Fruit fly (Drosophila melanogaster) whole organism: Measurements from ENCODE around the gene Tep2.
"Not testable (repeated sequence)": the region's sequence is repeated elsewhere in the genome, so short reads cannot be mapped to it uniquely, and the experiment has no call there.

Experiments
- CG8478 ChIP-seq: fragments of >200 bp; optimal IDR thresholded peaks from 2 replicates; lab custom pipeline; 2018; ENCODE audit warnings: inconsistent platforms
- Dll ChIP-seq: fragments of >200 bp; optimal IDR thresholded peaks from 2 replicates; lab custom pipeline; 2017
- EcR ChIP-seq, 2 experiments: fragments of >200 bp; optimal IDR thresholded peaks; 2 replicates each; lab custom pipeline; 2017; ENCODE audit warnings: missing biosample characterization in 2 of 2, missing genetic modification characterization in 2 of 2, missing genetic modification reagents in 2 of 2
- pan ChIP-seq: fragments of >200 bp; optimal IDR thresholded peaks from 2 replicates; lab custom pipeline; 2017
- psq ChIP-seq: fragments of >200 bp; optimal IDR thresholded peaks from 2 replicates; lab custom pipeline; 2017
- usp ChIP-seq: fragments of >200 bp; optimal IDR thresholded peaks from 2 replicates; lab custom pipeline; 2017; ENCODE audit warnings: missing biosample characterization, missing genetic modification characterization, mixed read lengths

- not testable (repeated sequence) for TF ChIP-seq usp (GFP tag; lab: Kevin White, UChicago); CG8478 (lab: Kevin White, UChicago); psq (lab: Kevin White, UChicago); EcR (GFP tag; optimal IDR thresholded peaks at IDR 0.05; lab: Kevin White, UChicago); pan (lab: Kevin White, UChicago); Dll (lab: Kevin White, UChicago)
Observed at dm6 chr2L:7732570-7732969, 31.2 kb upstream of the Tep2 start, which contains the start of gene CG13796.
